Fruit fly (Drosophila melanogaster) whole organism, pupa: ENCODE data around the gene CG7523.

Experiments used
- CG10348 ChIP-seq: fragments of 200-800 bp; sonication (Bioruptor generic); IDR thresholded peaks from 2 replicates; pipeline ENCODE4 v1.3.6; 2022; ENCODE audit warnings: missing biosample characterization, missing genetic modification characterization
- CG12605 ChIP-seq: fragments of 200-800 bp; sonication (Bioruptor generic); IDR thresholded peaks from 2 replicates; pipeline ENCODE4 v1.3.6; 2022; ENCODE audit warnings: missing biosample characterization, missing genetic modification characterization
- CG13204 ChIP-seq: fragments of 200-800 bp; sonication (Bioruptor generic); optimal IDR thresholded peaks from 2 replicates; lab custom pipeline; 2018; ENCODE audit warnings: missing biosample characterization, mild to moderate bottlenecking, missing genetic modification characterization, moderate library complexity
- CG14655 ChIP-seq: fragments of 200-800 bp; sonication (Bioruptor generic); optimal IDR thresholded peaks from 3 replicates; lab custom pipeline; 2017; ENCODE audit warnings: mild to moderate bottlenecking, missing biosample characterization, missing genetic modification reagents, missing genetic modification characterization
- CG15710 ChIP-seq: fragments of 200-800 bp; sonication (Bioruptor generic); optimal IDR thresholded peaks from 2 replicates; lab custom pipeline; 2018; ENCODE audit warnings: missing biosample characterization, mild to moderate bottlenecking, missing genetic modification characterization, moderate library complexity
- CG17806 ChIP-seq: fragments of 200-800 bp; sonication (Bioruptor generic); optimal IDR thresholded peaks from 2 replicates; lab custom pipeline; 2018; ENCODE audit warnings: missing biosample characterization, mild to moderate bottlenecking, missing genetic modification characterization, moderate library complexity
- CG32121 ChIP-seq: fragments of 200-800 bp; sonication (Bioruptor generic); IDR thresholded peaks from 2 replicates; pipeline ENCODE4 v1.3.6; 2022; ENCODE audit warnings: missing biosample characterization, missing genetic modification characterization
- CG34367 ChIP-seq: fragments of 200-800 bp; sonication (Bioruptor generic); optimal IDR thresholded peaks from 2 replicates; lab custom pipeline; 2018; ENCODE audit warnings: missing biosample characterization, mild to moderate bottlenecking, missing genetic modification characterization
- CG4496 ChIP-seq: fragments of 200-800 bp; sonication (Bioruptor generic); IDR thresholded peaks from 3 replicates; pipeline ENCODE4 v1.3.6; 2022; ENCODE audit warnings: missing biosample characterization, missing genetic modification characterization
- CG8159 ChIP-seq: fragments of 200-800 bp; sonication (Bioruptor generic); optimal IDR thresholded peaks from 3 replicates; lab custom pipeline; 2018; ENCODE audit warnings: missing biosample characterization, mild to moderate bottlenecking, missing genetic modification characterization, moderate library complexity
- CG8301 ChIP-seq: fragments of 200-800 bp; sonication (Bioruptor generic); optimal IDR thresholded peaks from 2 replicates; lab custom pipeline; 2018; ENCODE audit warnings: missing biosample characterization, mild to moderate bottlenecking, missing genetic modification characterization
- CG9948 ChIP-seq: fragments of 200-800 bp; sonication (Bioruptor generic); optimal IDR thresholded peaks from 2 replicates; lab custom pipeline; 2018; ENCODE audit warnings: missing biosample characterization, mild to moderate bottlenecking, missing genetic modification characterization, moderate library complexity
- D1 ChIP-seq: fragments of 200-800 bp; sonication (Bioruptor generic); optimal IDR thresholded peaks from 2 replicates; lab custom pipeline; 2018; ENCODE audit warnings: missing biosample characterization, mild to moderate bottlenecking, missing genetic modification characterization, moderate library complexity
- EcR ChIP-seq: fragments of 200-800 bp; sonication (Bioruptor generic); optimal IDR thresholded peaks from 3 replicates; lab custom pipeline; 2019; ENCODE audit warnings: missing biosample characterization, missing genetic modification characterization, mild to moderate bottlenecking, moderate library complexity, missing genetic modification reagents
- Ets98B ChIP-seq: fragments of 200-800 bp; sonication (Bioruptor generic); IDR thresholded peaks from 2 replicates; pipeline ENCODE4 v1.3.6; 2022; ENCODE audit warnings: missing biosample characterization, missing genetic modification characterization
- Pif1A ChIP-seq: fragments of 200-800 bp; sonication (Bioruptor generic); optimal IDR thresholded peaks from 3 replicates; lab custom pipeline; 2016; ENCODE audit warnings: missing biosample characterization, missing genetic modification characterization
- Pif1B ChIP-seq: fragments of 200-800 bp; sonication (Bioruptor generic); optimal IDR thresholded peaks from 3 replicates; lab custom pipeline; 2016; ENCODE audit warnings: missing biosample characterization, missing genetic modification characterization
- Snoo ChIP-seq: fragments of 200-800 bp; sonication (Bioruptor generic); optimal IDR thresholded peaks from 3 replicates; lab custom pipeline; 2017; ENCODE audit warnings: missing biosample characterization, mild to moderate bottlenecking, missing genetic modification characterization, inconsistent platforms
- fd96Ca ChIP-seq: fragments of 200-800 bp; sonication (Bioruptor generic); IDR thresholded peaks from 3 replicates; pipeline ENCODE4 v1.3.6; 2022; ENCODE audit warnings: missing biosample characterization, missing genetic modification characterization
- gl ChIP-seq: fragments of 200-800 bp; sonication (Bioruptor generic); optimal IDR thresholded peaks from 2 replicates; lab custom pipeline; 2018; ENCODE audit warnings: missing biosample characterization, mild to moderate bottlenecking, missing genetic modification characterization
- rn ChIP-seq: fragments of 200-800 bp; sonication (Bioruptor generic); IDR thresholded peaks from 2 replicates; pipeline ENCODE4 v1.3.6; 2022; ENCODE audit warnings: missing biosample characterization, missing genetic modification characterization

The CG7523 gene

dm6 chr3R:17670202-17670856 lies 366 bp downstream of the CG7523 start:
- TF ChIP-seq CG9948 (tag; lab: Kevin White, UChicago) (no peak), CG14655 (GFP tag; lab: Kevin White, UChicago) (no peak), Ets98B (no peak), CG15710 (tag; lab: Kevin White, UChicago) (no peak), EcR (GFP tag; lab: Kevin White, UChicago) (peak; percentile 53), Pif1A (GFP tag; lab: Kevin White, UChicago) (no peak)

dm6 chr3R:17667987-17668386 lies 2.7 kb downstream of the CG7523 start:
- TF ChIP-seq Ets98B (no peak), EcR (GFP tag; lab: Kevin White, UChicago) (no peak), CG8301 (tag; lab: Kevin White, UChicago) (no peak), CG14655 (GFP tag; lab: Kevin White, UChicago) (no peak), CG10348 (no peak), Pif1B (GFP tag; lab: Kevin White, UChicago) (no peak), CG34367 (tag; lab: Kevin White, UChicago) (no peak), CG13204 (GFP tag; lab: Kevin White, UChicago) (no peak), CG17806 (tag; lab: Kevin White, UChicago) (no peak), CG8159 (no peak), CG15710 (tag; lab: Kevin White, UChicago) (no peak), fd96Ca (GFP tag; lab: Robert Waterston, UW) (no peak), CG32121 (no peak)

- TF ChIP-seq Snoo (tag; lab: Kevin White, UChicago) (no peak), CG13204 (GFP tag; lab: Kevin White, UChicago) (no peak), CG10348 (no peak), CG9948 (tag; lab: Kevin White, UChicago) (no peak), Pif1B (GFP tag; lab: Kevin White, UChicago) (no peak), CG14655 (GFP tag; lab: Kevin White, UChicago) (no peak), EcR (GFP tag; lab: Kevin White, UChicago) (no peak), CG34367 (tag; lab: Kevin White, UChicago) (no peak), CG32121 (no peak), CG8301 (tag; lab: Kevin White, UChicago) (no peak), gl (tag; lab: Kevin White, UChicago) (no peak), CG15710 (tag; lab: Kevin White, UChicago) (no peak), CG8159 (no peak), CG12605 (GFP tag; lab: Robert Waterston, UW) (no peak), CG17806 (tag; lab: Kevin White, UChicago) (no peak)
- TF ChIP-seq, all 21 proteins: peak for 0
These were observed 3.4 kb downstream of the CG7523 start, which contains the start of gene CG45045 for dm6 chr3R:17667279-17667678. CG45045 (plus strand) TSS chr3R:17667572.

DNA sequence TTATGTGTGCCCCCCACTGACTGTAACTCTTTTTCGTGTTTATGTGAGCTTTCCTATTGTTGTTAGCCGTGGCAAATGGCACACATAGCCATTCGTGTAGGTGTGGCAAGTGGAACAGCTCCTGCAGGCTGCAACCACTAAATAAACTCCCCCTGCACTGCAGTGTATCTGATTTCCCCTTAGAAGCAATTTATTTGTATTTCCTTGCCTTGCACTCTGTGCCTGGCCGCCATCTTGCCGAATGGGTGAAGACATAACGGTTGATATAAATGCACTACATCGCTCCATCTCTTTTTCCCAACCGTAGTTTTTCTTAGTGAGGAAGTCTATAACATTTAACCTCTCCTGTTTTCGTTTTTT lies 3.9 kb downstream of the CG7523 start:
- no peak for TF ChIP-seq CG13204 (GFP tag; lab: Kevin White, UChicago)
- TF ChIP-seq CG15710 (tag; lab: Kevin White, UChicago): no peak
- no peak for TF ChIP-seq CG8159
- TF ChIP-seq CG34367 (tag; lab: Kevin White, UChicago): no peak
- no peak for TF ChIP-seq Ets98B
- no peak for TF ChIP-seq Pif1B (GFP tag; lab: Kevin White, UChicago)

- TF ChIP-seq CG8301 (tag; lab: Kevin White, UChicago) (no peak), CG34367 (tag; lab: Kevin White, UChicago) (no peak), CG13204 (GFP tag; lab: Kevin White, UChicago) (no peak), gl (tag; lab: Kevin White, UChicago) (no peak), Snoo (tag; lab: Kevin White, UChicago) (no peak), rn (GFP tag; lab: Robert Waterston, UW) (no peak), CG17806 (tag; lab: Kevin White, UChicago) (no peak), CG14655 (GFP tag; lab: Kevin White, UChicago) (no peak), EcR (GFP tag; lab: Kevin White, UChicago) (no peak), CG12605 (GFP tag; lab: Robert Waterston, UW) (no peak), CG15710 (tag; lab: Kevin White, UChicago) (no peak), Pif1B (GFP tag; lab: Kevin White, UChicago) (no peak), CG8159 (no peak), CG9948 (tag; lab: Kevin White, UChicago) (no peak)
These were observed 4.5 kb downstream of the CG7523 start for dm6 chr3R:17666061-17666796.

DNA sequence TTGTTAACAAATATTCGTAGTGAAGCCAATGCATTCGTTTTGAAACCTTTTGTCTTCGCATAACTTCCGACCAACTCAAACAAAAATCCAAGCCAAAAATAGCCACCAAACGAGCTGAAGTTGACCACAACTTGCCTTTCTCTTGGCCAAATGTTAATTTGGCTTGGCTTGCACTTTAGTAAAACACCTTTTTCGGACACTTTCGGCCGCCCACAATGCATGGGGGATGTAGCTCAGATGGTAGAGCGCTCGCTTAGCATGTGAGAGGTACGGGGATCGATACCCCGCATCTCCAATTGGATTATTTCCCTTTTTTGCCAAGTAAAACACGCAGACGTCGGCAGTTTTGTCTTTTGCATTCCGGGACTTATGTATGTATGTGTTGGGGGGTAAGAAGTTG lies 13.8 kb downstream of the CG7523 start:
- TF ChIP-seq CG12605 (GFP tag; lab: Robert Waterston, UW) (no peak), Snoo (tag; lab: Kevin White, UChicago) (no peak), CG4496 (no peak), CG32121 (no peak), CG8301 (tag; lab: Kevin White, UChicago) (no peak), D1 (tag; lab: Kevin White, UChicago) (no peak), CG14655 (GFP tag; lab: Kevin White, UChicago) (no peak), rn (GFP tag; lab: Robert Waterston, UW) (no peak)
